Worm (Caenorhabditis elegans): ENCODE measurements around the gene srg-26.

Gene srg-26

ce11 chrV:5329677-5330266 lies 1.3 kb upstream of the srg-26 start:
- TF ChIP-seq F13C5.2 (tag; optimal IDR thresholded peaks at IDR 0.05) (no peak), flt-1 (GFP tag; IDR thresholded peaks at IDR 0.05) (no peak), scrt-1 (GFP tag; IDR thresholded peaks at IDR 0.05) (0 out of 2 replicates have a peak, but pooled peaks have one; percentile 25)

DNA sequence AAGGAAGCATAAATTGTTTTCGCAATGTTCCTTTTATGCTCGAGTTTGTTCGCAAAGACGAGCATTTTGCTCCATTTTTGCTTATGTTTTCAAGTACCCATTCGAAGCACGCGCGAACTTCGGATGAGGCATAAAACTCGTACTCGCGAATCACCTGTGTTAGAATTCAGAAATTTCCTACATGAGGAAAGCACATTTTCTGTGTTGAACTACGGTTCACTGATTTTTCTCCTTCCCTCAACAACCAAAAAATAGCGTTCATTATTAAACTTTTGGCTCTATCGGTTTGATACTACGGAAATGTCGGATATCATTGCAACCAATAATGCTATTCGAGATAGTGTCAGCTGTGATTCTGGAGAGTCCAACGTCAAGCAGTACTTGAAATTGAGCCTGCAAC lies 3.5 kb downstream of the srg-26 start, which contains the start of gene srg-28:
TSS of gene srg-28 (plus strand) at position 301 of the 400 bp plus-strand sequence.
- TF ChIP-seq tbx-11 (GFP tag; IDR thresholded peaks at IDR 0.05) (no peak), tbx-37 (GFP tag; conservative IDR thresholded peaks at IDR 0.05) (no peak), ceh-36 (tag; optimal IDR thresholded peaks at IDR 0.05) (no peak), scrt-1 (GFP tag; IDR thresholded peaks at IDR 0.05) (no peak), B0310.2 (tag; optimal IDR thresholded peaks at IDR 0.05) (no peak), sea-1 (GFP tag; conservative IDR thresholded peaks at IDR 0.05) (no peak), pes-1 (GFP tag; IDR thresholded peaks at IDR 0.05) (no peak), hnd-1 (tag; optimal IDR thresholded peaks at IDR 0.05) (no peak), tra-4 (tag; optimal IDR thresholded peaks at IDR 0.05) (no peak), ama-1 (optimal IDR thresholded peaks at IDR 0.05) (no peak), hmbx-1 (tag; optimal IDR thresholded peaks at IDR 0.05) (no peak), aly-1 (tag; optimal IDR thresholded peaks at IDR 0.05) (no peak), ets-7 (tag; optimal IDR thresholded peaks at IDR 0.05) (no peak)

ce11 chrV:5336884-5337283 lies 5.8 kb downstream of the srg-26 start, which contains the start of gene srg-29:
srg-29 (plus strand) TSS chrV:5337184.
- TF ChIP-seq ceh-36 (tag; optimal IDR thresholded peaks at IDR 0.05) (no peak), hmg-4 (GFP tag; optimal IDR thresholded peaks at IDR 0.05) (no peak), hnd-1 (tag; optimal IDR thresholded peaks at IDR 0.05) (no peak), F13C5.2 (tag; optimal IDR thresholded peaks at IDR 0.05) (no peak), ets-7 (tag; optimal IDR thresholded peaks at IDR 0.05) (no peak), tbx-11 (GFP tag; IDR thresholded peaks at IDR 0.05) (no peak), ceh-13 (GFP tag; optimal IDR thresholded peaks at IDR 0.05) (no peak), tra-4 (tag; optimal IDR thresholded peaks at IDR 0.05) (no peak)

DNA sequence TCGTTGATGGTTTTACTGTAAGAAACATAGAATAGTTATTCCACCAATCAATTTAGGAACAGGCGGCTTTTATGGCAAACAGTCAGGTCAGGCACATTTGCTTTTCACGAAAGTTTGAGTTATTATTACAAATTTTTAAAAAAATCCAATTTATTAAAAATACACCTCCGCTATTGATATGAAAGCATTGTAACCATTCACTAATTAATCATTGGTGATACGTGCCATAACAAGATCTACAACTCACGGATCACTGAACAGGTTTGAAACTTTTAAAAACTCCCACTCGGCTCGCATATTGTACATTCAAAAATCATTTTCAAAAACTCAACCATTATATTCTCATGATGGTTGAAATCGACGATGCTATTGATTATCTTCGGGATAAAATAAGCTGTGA lies 8.4 kb downstream of the srg-26 start, which contains the start of gene srg-27:
TSS of gene srg-27 (plus strand) at position 301 of the 400 bp plus-strand sequence.
- TF ChIP-seq hmg-4 (GFP tag; optimal IDR thresholded peaks at IDR 0.05) (no peak), flt-1 (GFP tag; IDR thresholded peaks at IDR 0.05) (no peak), aly-1 (tag; optimal IDR thresholded peaks at IDR 0.05) (no peak), pes-1 (GFP tag; IDR thresholded peaks at IDR 0.05) (no peak), scrt-1 (GFP tag; IDR thresholded peaks at IDR 0.05) (no peak)

DNA sequence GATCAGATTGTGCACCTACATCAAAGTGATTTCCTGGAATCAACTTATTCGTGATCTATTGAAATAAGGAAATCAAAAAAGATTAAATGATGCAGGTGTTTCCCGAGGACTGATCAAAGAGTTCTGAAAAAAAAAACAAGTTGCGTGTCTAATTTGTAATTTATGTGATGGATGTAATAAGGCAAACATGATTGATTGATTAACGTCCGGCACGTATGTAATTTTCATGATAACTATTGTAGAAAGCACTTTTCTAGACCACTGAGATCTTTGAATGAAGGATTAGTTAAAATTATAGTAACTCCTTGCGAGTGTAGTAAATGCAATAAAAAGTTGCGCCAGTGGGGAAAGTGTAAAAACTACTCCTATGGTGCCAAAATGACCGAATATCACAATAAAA lies 14.4 kb downstream of the srg-26 start, which contains the start of gene srg-25:
TSS of gene srg-25 (minus strand) at position 101 of the 400 bp plus-strand sequence.
- TF ChIP-seq hmg-4 (GFP tag; optimal IDR thresholded peaks at IDR 0.05) (no peak), hnd-1 (tag; optimal IDR thresholded peaks at IDR 0.05) (no peak), ets-7 (tag; optimal IDR thresholded peaks at IDR 0.05) (no peak), ceh-36 (tag; optimal IDR thresholded peaks at IDR 0.05) (no peak), flt-1 (GFP tag; IDR thresholded peaks at IDR 0.05) (no peak), F13C5.2 (tag; optimal IDR thresholded peaks at IDR 0.05) (no peak), tra-4 (tag; optimal IDR thresholded peaks at IDR 0.05) (no peak), ceh-13 (GFP tag; optimal IDR thresholded peaks at IDR 0.05) (no peak), sea-1 (GFP tag; conservative IDR thresholded peaks at IDR 0.05) (no peak), scrt-1 (GFP tag; IDR thresholded peaks at IDR 0.05) (no peak), aly-1 (tag; optimal IDR thresholded peaks at IDR 0.05) (no peak), ama-1 (optimal IDR thresholded peaks at IDR 0.05) (no peak), B0310.2 (tag; optimal IDR thresholded peaks at IDR 0.05) (no peak), hmbx-1 (tag; optimal IDR thresholded peaks at IDR 0.05) (no peak), tbx-37 (GFP tag; conservative IDR thresholded peaks at IDR 0.05) (no peak), tbx-11 (GFP tag; IDR thresholded peaks at IDR 0.05) (no peak), pes-1 (GFP tag; IDR thresholded peaks at IDR 0.05) (no peak)

DNA sequence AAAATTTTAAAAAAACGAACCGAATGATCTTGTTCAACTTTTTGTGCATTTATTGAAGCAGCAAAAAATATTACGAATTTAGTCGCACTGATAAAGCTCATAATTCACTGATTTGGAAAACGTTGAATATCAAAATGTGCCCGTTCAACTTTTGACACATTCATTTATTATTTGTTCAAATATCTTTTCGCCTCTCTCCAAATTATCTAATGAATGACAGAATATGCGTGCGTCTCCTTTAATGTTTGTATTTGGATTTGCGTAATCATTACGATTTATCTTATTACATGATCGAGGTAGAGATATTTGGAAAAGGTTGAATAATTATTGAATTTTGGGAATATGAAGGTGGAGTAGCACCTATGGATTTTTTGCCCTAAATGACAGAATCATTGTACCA lies 18.4 kb downstream of the srg-26 start, which contains the start of gene T09D3.3:
TSS of gene T09D3.3 (minus strand) at position 101 of the 400 bp plus-strand sequence.
- TF ChIP-seq pes-1 (GFP tag; IDR thresholded peaks at IDR 0.05) (no peak), F13C5.2 (tag; optimal IDR thresholded peaks at IDR 0.05) (no peak), B0310.2 (tag; optimal IDR thresholded peaks at IDR 0.05) (no peak), ama-1 (optimal IDR thresholded peaks at IDR 0.05) (no peak), hnd-1 (tag; optimal IDR thresholded peaks at IDR 0.05) (no peak), ets-7 (tag; optimal IDR thresholded peaks at IDR 0.05) (no peak), flt-1 (GFP tag; IDR thresholded peaks at IDR 0.05) (no peak), ceh-36 (tag; optimal IDR thresholded peaks at IDR 0.05) (no peak), hmbx-1 (tag; optimal IDR thresholded peaks at IDR 0.05) (no peak), scrt-1 (GFP tag; IDR thresholded peaks at IDR 0.05) (no peak), tbx-11 (GFP tag; IDR thresholded peaks at IDR 0.05) (no peak), sea-1 (GFP tag; conservative IDR thresholded peaks at IDR 0.05) (no peak), aly-1 (tag; optimal IDR thresholded peaks at IDR 0.05) (no peak), ceh-13 (GFP tag; optimal IDR thresholded peaks at IDR 0.05) (no peak), hmg-4 (GFP tag; optimal IDR thresholded peaks at IDR 0.05) (no peak), tra-4 (tag; optimal IDR thresholded peaks at IDR 0.05) (no peak), tbx-37 (GFP tag; conservative IDR thresholded peaks at IDR 0.05) (no peak)

DNA sequence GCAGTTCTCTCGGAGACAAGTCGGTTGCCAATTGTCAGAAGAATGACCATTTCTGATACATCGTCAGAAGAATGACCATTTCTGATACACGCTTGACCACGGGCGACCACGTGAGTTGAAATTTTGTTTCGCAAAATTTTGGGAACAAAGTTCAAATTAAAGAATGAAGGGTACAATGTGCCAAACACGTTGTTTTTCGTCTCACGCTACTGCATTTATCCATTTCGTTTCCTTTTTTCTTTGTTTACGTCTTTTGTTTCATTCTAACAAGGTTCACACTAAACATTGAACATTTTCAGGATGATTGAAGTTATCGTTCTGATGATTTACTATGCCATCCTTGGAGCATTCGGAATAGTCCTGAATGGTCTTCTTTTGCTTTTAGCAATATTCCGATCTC lies 20.4 kb downstream of the srg-26 start, which contains the start of gene srd-9:
TSS of gene srd-9 (plus strand) at position 301 of the 400 bp plus-strand sequence.
- TF ChIP-seq ets-7 (tag; optimal IDR thresholded peaks at IDR 0.05) (no peak), flt-1 (GFP tag; IDR thresholded peaks at IDR 0.05) (no peak), hmg-4 (GFP tag; optimal IDR thresholded peaks at IDR 0.05) (no peak), aly-1 (tag; optimal IDR thresholded peaks at IDR 0.05) (no peak), pes-1 (GFP tag; IDR thresholded peaks at IDR 0.05) (no peak), ceh-36 (tag; optimal IDR thresholded peaks at IDR 0.05) (no peak), F13C5.2 (tag; optimal IDR thresholded peaks at IDR 0.05) (no peak), tbx-11 (GFP tag; IDR thresholded peaks at IDR 0.05) (no peak), sea-1 (GFP tag; conservative IDR thresholded peaks at IDR 0.05) (no peak), tbx-37 (GFP tag; conservative IDR thresholded peaks at IDR 0.05) (no peak), hmbx-1 (tag; optimal IDR thresholded peaks at IDR 0.05) (no peak), ceh-13 (GFP tag; optimal IDR thresholded peaks at IDR 0.05) (no peak), scrt-1 (GFP tag; IDR thresholded peaks at IDR 0.05) (no peak)
